Fruit fly (Drosophila melanogaster) whole organism, embryonic: Measurements from ENCODE around the gene CG16965.

Source experiments
- CG13296 ChIP-seq: fragments of 200-800 bp; sonication (Bioruptor generic); optimal IDR thresholded peaks from 3 replicates; lab custom pipeline; 2018; ENCODE audit warnings: missing biosample characterization, mild to moderate bottlenecking, missing genetic modification characterization
- grau ChIP-seq: fragments of 200-800 bp; optimal IDR thresholded peaks from 3 replicates; lab custom pipeline; 2019; ENCODE audit warnings: missing biosample characterization, mild to moderate bottlenecking, missing genetic modification characterization, moderate library complexity
- otp ChIP-seq: fragments of 200-800 bp; sonication (Bioruptor generic); IDR thresholded peaks from 3 replicates; pipeline ENCODE4, ENCODE4 v1.3.6; 2022; ENCODE audit warnings: missing biosample characterization, missing genetic modification characterization
- usp ChIP-seq: fragments of >200 bp; optimal IDR thresholded peaks from 2 replicates; lab custom pipeline; 2017; ENCODE audit warnings: missing biosample characterization, missing genetic modification characterization
- zfh2 ChIP-seq: fragments of 200-800 bp; sonication (Bioruptor generic); optimal IDR thresholded peaks from 2 replicates; lab custom pipeline; 2016; ENCODE audit warnings: missing biosample characterization, missing genetic modification characterization

- peak; percentile 60 for TF ChIP-seq CG13296
- no peak for TF ChIP-seq zfh2 (GFP tag; lab: Kevin White, UChicago)
- TF ChIP-seq grau (tag; lab: Kevin White, UChicago), result peak; percentile 55
- TF ChIP-seq otp (GFP tag; lab: Robert Waterston, UW), result no peak
- TF ChIP-seq usp (GFP tag; lab: Kevin White, UChicago), result no peak
These were observed 26.0 kb downstream of the CG16965 start for dm6 chr2L:12007331-12007791.
